Worm (Caenorhabditis elegans) whole organism, young adult: ENCODE measurements around the gene unc-53.

Experiments
- B0035.1 ChIP-seq: sonication (generic microtip); optimal IDR thresholded peaks from 2 replicates; lab custom pipeline; 2016; ENCODE audit warnings: missing genetic modification characterization, mild to moderate bottlenecking, missing compliant biosample characterization, missing genotype, missing genetic modification reagents
- C17E4.6 ChIP-seq: fragments of 200-800 bp; sonication (Bioruptor generic); IDR thresholded peaks from 2 replicates; pipeline ENCODE4 v1.3.6; 2022; ENCODE audit warnings: missing genetic modification reagents, missing genetic modification characterization, missing compliant biosample characterization
- F22D6.2 ChIP-seq: sonication (generic microtip); optimal IDR thresholded peaks from 2 replicates; lab custom pipeline; 2016; ENCODE audit warnings: mild to moderate bottlenecking, missing genetic modification characterization, missing compliant biosample characterization
- F23B12.7 ChIP-seq: sonication (generic microtip); optimal IDR thresholded peaks from 2 replicates; lab custom pipeline; 2017; ENCODE audit warnings: missing genetic modification characterization, mild to moderate bottlenecking, missing compliant biosample characterization, antibody characterized with exemption, moderate library complexity; ENCODE audit not compliant: insufficient read depth
- F33H1.4 ChIP-seq: fragments of 200-800 bp; sonication (Bioruptor generic); IDR thresholded peaks from 2 replicates; pipeline ENCODE4 v1.3.6; 2022; ENCODE audit warnings: missing genetic modification reagents, missing genetic modification characterization, missing compliant biosample characterization
- F39B2.1 ChIP-seq: fragments of 200-800 bp; sonication (Bioruptor generic); IDR thresholded peaks from 2 replicates; pipeline ENCODE4 v1.3.6; 2022; ENCODE audit warnings: missing genetic modification reagents, missing genetic modification characterization, missing compliant biosample characterization
- F52B5.7 ChIP-seq: sonication (generic microtip); optimal IDR thresholded peaks from 2 replicates; lab custom pipeline; 2016; ENCODE audit warnings: mild to moderate bottlenecking, missing genetic modification characterization, missing compliant biosample characterization
- F57C9.4 ChIP-seq: sonication (generic microtip); optimal IDR thresholded peaks from 2 replicates; lab custom pipeline; 2017; ENCODE audit warnings: mild to moderate bottlenecking, missing genetic modification characterization, missing compliant biosample characterization
- T07F8.4 ChIP-seq: sonication (generic microtip); optimal IDR thresholded peaks from 2 replicates; lab custom pipeline; 2016; ENCODE audit warnings: mild to moderate bottlenecking, missing genetic modification characterization, moderate library complexity, missing compliant biosample characterization
- Y53G8AR.9 ChIP-seq: fragments of 200-800 bp; sonication (Bioruptor generic); conservative IDR thresholded peaks from 2 replicates; pipeline ENCODE4 v1.3.6; 2022; ENCODE audit warnings: missing genetic modification reagents, missing genetic modification characterization, missing compliant biosample characterization
- Y79H2A.3 ChIP-seq: fragments of 200-800 bp; sonication (Bioruptor generic); conservative IDR thresholded peaks from 2 replicates; pipeline ENCODE4 v1.3.6; 2022; ENCODE audit warnings: missing genetic modification reagents, missing genetic modification characterization, missing compliant biosample characterization
- ZK185.1 ChIP-seq: sonication (generic microtip); optimal IDR thresholded peaks from 2 replicates; lab custom pipeline; 2016; ENCODE audit warnings: mild to moderate bottlenecking, missing genetic modification characterization, missing compliant biosample characterization; ENCODE audit not compliant: poor library complexity, severe bottlenecking
- aptf-3 ChIP-seq: fragments of 200-800 bp; sonication (Bioruptor generic); IDR thresholded peaks from 2 replicates; pipeline ENCODE4 v1.3.6; 2022; ENCODE audit warnings: missing genetic modification characterization, missing compliant biosample characterization
- bed-1 ChIP-seq: fragments of 200-800 bp; sonication (Bioruptor generic); IDR thresholded peaks from 2 replicates; pipeline ENCODE4 v1.3.6; 2022; ENCODE audit warnings: missing genetic modification reagents, missing genetic modification characterization, missing compliant biosample characterization
- cebp-1 ChIP-seq, 2 experiments: fragments of 200-800 bp in 1 of 2; sonication (Bioruptor generic) in 1 of 2; sonication (generic microtip) in 1 of 2; IDR thresholded peaks in 1 of 2; optimal IDR thresholded peaks in 1 of 2; 2 replicates each; pipeline versions ENCODE4 v1.3.6 to Lab custom; 2017 to 2022; ENCODE audit warnings: missing compliant biosample characterization in 2 of 2, missing genetic modification characterization in 2 of 2, mild to moderate bottlenecking in 1 of 2, missing genetic modification reagents in 1 of 2, moderate library complexity in 1 of 2
- ceh-100 ChIP-seq: fragments of 200-800 bp; sonication (Bioruptor generic); IDR thresholded peaks from 2 replicates; pipeline ENCODE4 v1.3.6; 2022; ENCODE audit warnings: missing genetic modification reagents, missing genetic modification characterization, missing compliant biosample characterization
- ceh-58 ChIP-seq: fragments of 200-800 bp; sonication (Bioruptor generic); IDR thresholded peaks from 2 replicates; pipeline ENCODE4 v1.3.6; 2022; ENCODE audit warnings: missing genetic modification characterization, missing compliant biosample characterization
- chd-7 ChIP-seq: sonication (generic microtip); optimal IDR thresholded peaks from 2 replicates; lab custom pipeline; 2016; ENCODE audit warnings: mild to moderate bottlenecking, missing genetic modification characterization, moderate library complexity, missing compliant biosample characterization
- die-1 ChIP-seq: sonication (generic microtip); optimal IDR thresholded peaks from 2 replicates; lab custom pipeline; 2016; ENCODE audit warnings: missing genotype, mild to moderate bottlenecking, missing genetic modification characterization, missing compliant biosample characterization
- dox-1 ChIP-seq: fragments of 200-800 bp; sonication (Bioruptor generic); IDR thresholded peaks from 2 replicates; pipeline ENCODE4 v1.3.6; 2022; ENCODE audit warnings: missing genetic modification reagents, missing genetic modification characterization, missing compliant biosample characterization
- egl-44 ChIP-seq: fragments of 200-800 bp; sonication (Bioruptor generic); IDR thresholded peaks from 2 replicates; pipeline ENCODE4 v1.3.6; 2022; ENCODE audit warnings: missing genetic modification reagents, missing genetic modification characterization, missing compliant biosample characterization
- gei-17 ChIP-seq: fragments of 200-800 bp; sonication (Bioruptor generic); optimal IDR thresholded peaks from 2 replicates; lab custom pipeline; 2018; ENCODE audit warnings: mild to moderate bottlenecking, missing genetic modification characterization, missing compliant biosample characterization
- hrde-1 ChIP-seq: sonication (generic microtip); optimal IDR thresholded peaks from 2 replicates; lab custom pipeline; 2016; ENCODE audit warnings: missing genetic modification characterization, mild to moderate bottlenecking, missing compliant biosample characterization, moderate library complexity, missing genotype, missing genetic modification reagents, borderline replicate concordance
- lag-1 ChIP-seq: fragments of 200-800 bp; sonication (Bioruptor generic); IDR thresholded peaks from 2 replicates; pipeline ENCODE4 v1.3.6; 2022; ENCODE audit warnings: missing genetic modification reagents, missing genetic modification characterization, missing compliant biosample characterization
- lin-40 ChIP-seq: sonication (generic microtip); optimal IDR thresholded peaks from 2 replicates; lab custom pipeline; 2016; ENCODE audit warnings: missing genetic modification characterization, mild to moderate bottlenecking, missing compliant biosample characterization, missing genotype, missing genetic modification reagents
- lin-54 ChIP-seq: fragments of 200-800 bp; sonication (Bioruptor generic); optimal IDR thresholded peaks from 2 replicates; lab custom pipeline; 2018; ENCODE audit warnings: mild to moderate bottlenecking, missing genetic modification characterization, missing compliant biosample characterization
- lsl-1 ChIP-seq: fragments of 200-800 bp; sonication (Bioruptor generic); optimal IDR thresholded peaks from 2 replicates; lab custom pipeline; 2018; ENCODE audit warnings: mild to moderate bottlenecking, missing genetic modification characterization, moderate library complexity, missing compliant biosample characterization
- madf-10 ChIP-seq: sonication (generic microtip); optimal IDR thresholded peaks from 2 replicates; lab custom pipeline; 2016; ENCODE audit warnings: mild to moderate bottlenecking, missing genetic modification characterization, missing compliant biosample characterization
- madf-8 ChIP-seq: fragments of 200-800 bp; sonication (Bioruptor generic); conservative IDR thresholded peaks from 2 replicates; pipeline ENCODE4 v1.3.6; 2022; ENCODE audit warnings: missing genetic modification reagents, missing genetic modification characterization, missing compliant biosample characterization
- nhr-27 ChIP-seq: fragments of 200-800 bp; sonication (Bioruptor generic); optimal IDR thresholded peaks from 2 replicates; lab custom pipeline; 2018; ENCODE audit warnings: mild to moderate bottlenecking, missing genetic modification characterization, moderate library complexity, missing compliant biosample characterization
- nhr-80 ChIP-seq: sonication (generic microtip); optimal IDR thresholded peaks from 2 replicates; lab custom pipeline; 2016; ENCODE audit warnings: missing genetic modification characterization, missing compliant biosample characterization
- rcor-1 ChIP-seq: fragments of 200-800 bp; sonication (Bioruptor generic); IDR thresholded peaks from 2 replicates; pipeline ENCODE4 v1.3.6; 2022; ENCODE audit warnings: missing genetic modification reagents, missing genetic modification characterization, missing compliant biosample characterization
- rec-8 ChIP-seq, 2 experiments: sonication (generic microtip); optimal IDR thresholded peaks; 2 replicates each; lab custom pipeline; 2016; ENCODE audit warnings: mild to moderate bottlenecking in 2 of 2, missing genetic modification characterization in 2 of 2, missing genetic modification reagents in 2 of 2, missing genotype in 2 of 2, missing biosample characterization in 1 of 2, missing compliant biosample characterization in 1 of 2, moderate library complexity in 1 of 2
- sea-2 ChIP-seq: fragments of 200-800 bp; sonication (Bioruptor generic); IDR thresholded peaks from 2 replicates; pipeline ENCODE4 v1.3.6; 2022; ENCODE audit warnings: missing genetic modification characterization, missing compliant biosample characterization
- snpc-1.3 ChIP-seq: sonication (generic microtip); optimal IDR thresholded peaks from 2 replicates; lab custom pipeline; 2017; ENCODE audit warnings: missing genetic modification characterization, mild to moderate bottlenecking, missing compliant biosample characterization, antibody characterized with exemption, moderate library complexity, missing genotype, missing genetic modification reagents; ENCODE audit not compliant: insufficient read depth
- snpc-3.4 ChIP-seq: sonication (generic microtip); optimal IDR thresholded peaks from 2 replicates; lab custom pipeline; 2017; ENCODE audit warnings: missing genetic modification characterization, mild to moderate bottlenecking, missing compliant biosample characterization, antibody characterized with exemption, moderate library complexity, missing genotype, missing genetic modification reagents
- snpc-4 ChIP-seq, 5 experiments: fragments of 150-350 bp in 1 of 5; sonication (generic microtip) in 4 of 5; optimal IDR thresholded peaks; 2 replicates each; lab custom pipeline; 2014 to 2018; ENCODE audit warnings: missing genetic modification characterization in 5 of 5, missing biosample characterization in 3 of 5, antibody characterized with exemption in 2 of 5, mild to moderate bottlenecking in 2 of 5, missing compliant biosample characterization in 2 of 5, missing genotype in 2 of 5, moderate library complexity in 2 of 5, missing genetic modification reagents in 1 of 5
- somi-1 ChIP-seq: fragments of 200-800 bp; sonication (Bioruptor generic); optimal IDR thresholded peaks from 2 replicates; lab custom pipeline; 2018; ENCODE audit warnings: mild to moderate bottlenecking, missing genetic modification characterization, missing compliant biosample characterization
- tbp1 ChIP-seq: fragments of 200-800 bp; sonication (Bioruptor generic); optimal IDR thresholded peaks from 2 replicates; lab custom pipeline; 2018; ENCODE audit warnings: mild to moderate bottlenecking, missing genetic modification characterization, missing compliant biosample characterization
- tlf-1 ChIP-seq: fragments of 200-800 bp; sonication (Bioruptor generic); optimal IDR thresholded peaks from 2 replicates; lab custom pipeline; 2018; ENCODE audit warnings: mild to moderate bottlenecking, missing genetic modification characterization, missing compliant biosample characterization
- zim-3 ChIP-seq: sonication (generic microtip); optimal IDR thresholded peaks from 2 replicates; lab custom pipeline; 2017; ENCODE audit warnings: mild to moderate bottlenecking, missing genetic modification characterization, moderate library complexity, missing compliant biosample characterization
- ztf-25 ChIP-seq: fragments of 200-800 bp; sonication (Bioruptor generic); IDR thresholded peaks from 2 replicates; pipeline ENCODE4 v1.3.6; 2022; ENCODE audit warnings: missing genetic modification reagents, missing genetic modification characterization, missing compliant biosample characterization
- ztf-26 ChIP-seq: sonication (generic microtip); optimal IDR thresholded peaks from 2 replicates; lab custom pipeline; 2017; ENCODE audit warnings: missing genetic modification characterization, missing compliant biosample characterization

Gene unc-53

ce11 chrII:11127364-11127763 lies 38.1 kb upstream of the unc-53 start, which contains the start of gene F40F8.1:
TSS of gene F40F8.1 (plus strand) at chrII:11127664.
- TF ChIP-seq ztf-25 (GFP tag; lab: Robert Waterston, UW) = no peak
- TF ChIP-seq tlf-1 (GFP tag; lab: Kevin White, UChicago) = no peak
- TF ChIP-seq rcor-1 (GFP tag; lab: Robert Waterston, UW) = no peak
- TF ChIP-seq Y53G8AR.9 = no peak
- no peak for TF ChIP-seq F23B12.7 (tag; lab: Kevin White, UChicago)
- TF ChIP-seq, all 124 proteins: peak for 0

- TF ChIP-seq snpc-1.3 (peak; percentile 10), snpc-4 (GFP tag; optimal IDR thresholded peaks at IDR 0.05; lab: Kevin White, UChicago) (no peak), snpc-4 (tag; optimal IDR thresholded peaks at IDR 0.05; lab: Kevin White, UChicago) (peak in 2 of 4 experiments; percentile 39 to 46), gei-17 (GFP tag; lab: Kevin White, UChicago) (no peak), C17E4.6 (GFP tag; lab: Robert Waterston, UW) (no peak), chd-7 (tag; lab: Kevin White, UChicago) (no peak), nhr-80 (tag; lab: Kevin White, UChicago) (no peak), egl-44 (GFP tag; lab: Robert Waterston, UW) (no peak), ZK185.1 (tag; lab: Kevin White, UChicago) (peak; percentile 41), nhr-27 (tag; lab: Kevin White, UChicago) (no peak), tbp1 (GFP tag; lab: Kevin White, UChicago) (peak; percentile 36), sea-2 (GFP tag; lab: Robert Waterston, UW) (no peak), rec-8 (tag; optimal IDR thresholded peaks at IDR 0.05; lab: Kevin White, UChicago) (no peak), ceh-58 (no peak), dox-1 (GFP tag; lab: Robert Waterston, UW) (peak; percentile 57; the same call in 1 of the 2 replicates), lin-40 (no peak), F57C9.4 (tag; lab: Kevin White, UChicago) (no peak), bed-1 (GFP tag; lab: Robert Waterston, UW) (no peak), aptf-3 (GFP tag; lab: Robert Waterston, UW) (no peak), F39B2.1 (GFP tag; lab: Robert Waterston, UW) (no peak), cebp-1 (GFP tag; IDR thresholded peaks at IDR 0.05; lab: Robert Waterston, UW) (no peak), cebp-1 (tag; optimal IDR thresholded peaks at IDR 0.05; lab: Kevin White, UChicago) (peak; percentile 11), lin-54 (GFP tag; lab: Kevin White, UChicago) (peak; percentile 40), F52B5.7 (no peak), hrde-1 (tag; lab: Kevin White, UChicago) (no peak), ceh-100 (GFP tag; lab: Robert Waterston, UW) (no peak), Y53G8AR.9 (no peak), somi-1 (GFP tag; lab: Kevin White, UChicago) (no peak), F33H1.4 (peak; percentile 94), madf-8 (GFP tag; lab: Robert Waterston, UW) (0 out of 2 replicates have a peak, but pooled peaks have one; percentile 19), ztf-26 (no peak), snpc-3.4 (no peak), die-1 (no peak), Y79H2A.3 (GFP tag; lab: Robert Waterston, UW) (no peak), lsl-1 (peak; percentile 85), madf-10 (tag; lab: Kevin White, UChicago) (no peak), F22D6.2 (tag; lab: Kevin White, UChicago) (no peak), zim-3 (tag; lab: Kevin White, UChicago) (no peak), T07F8.4 (tag; lab: Kevin White, UChicago) (no peak), lag-1 (GFP tag; lab: Robert Waterston, UW) (no peak), B0035.1 (tag; lab: Kevin White, UChicago) (no peak)
Measured at ce11 chrII:11126312-11127000, 37.2 kb upstream of the unc-53 start, which contains the start of the genes rps-9 and lsm-1. TSS of gene rps-9 (minus strand) at chrII:11126362. TSS of gene lsm-1 (plus strand) at chrII:11126950.
